Fruit fly (Drosophila melanogaster): ENCODE results near the gene CG17681.

The CG17681 gene

dm6 chr2L:18184648-18185243 lies 31.8 kb downstream of the CG17681 start, which contains the start of gene Ptp36E (continued):
- TF ChIP-seq CG12942 (GFP tag; optimal IDR thresholded peaks at IDR 0.05) (peak; percentile 52), ro (GFP tag; IDR thresholded peaks at IDR 0.05) (no peak), zfh2 (GFP tag; optimal IDR thresholded peaks at IDR 0.05) (peak; percentile 45), CG7271 (tag; optimal IDR thresholded peaks at IDR 0.05) (no peak), zf30C (GFP tag; optimal IDR thresholded peaks at IDR 0.05) (no peak), Scr (GFP tag; IDR thresholded peaks at IDR 0.05; ENCODE audit: partially characterized antibody) (no peak), Adf1 (GFP tag; IDR thresholded peaks at IDR 0.05) (peak; percentile 13; the same call in 1 of the 2 replicates), ftz-f1 (GFP tag; optimal IDR thresholded peaks at IDR 0.05) (no peak), emc (GFP tag; optimal IDR thresholded peaks at IDR 0.05) (no peak), CG3281 (GFP tag; optimal IDR thresholded peaks at IDR 0.05) (peak; percentile 90), yki (optimal IDR thresholded peaks at IDR 0.05) (peak; percentile 49), CG31441 (GFP tag; IDR thresholded peaks at IDR 0.05) (peak; percentile 91), CG10147 (GFP tag; optimal IDR thresholded peaks at IDR 0.05) (peak; percentile 26), CG2712 (tag; optimal IDR thresholded peaks at IDR 0.05) (peak; percentile 89), knrl (GFP tag; IDR thresholded peaks at IDR 0.05; ENCODE audit: partially characterized antibody) (no peak), crc (GFP tag; optimal IDR thresholded peaks at IDR 0.05) (no peak), fu2 (GFP tag; optimal IDR thresholded peaks at IDR 0.05) (peak; percentile 12), chinmo (GFP tag; IDR thresholded peaks at IDR 0.05; ENCODE audit: partially characterized antibody) (0 out of 4 replicates have a peak, but pooled peaks have one; percentile 11), Dfd (GFP tag; optimal IDR thresholded peaks at IDR 0.05) (no peak), Jarid2 (GFP tag; optimal IDR thresholded peaks at IDR 0.05) (peak; percentile 55), en (GFP tag; optimal IDR thresholded peaks at IDR 0.05) (no peak), Neu2 (GFP tag; optimal IDR thresholded peaks at IDR 0.05; ENCODE audit: borderline replicate concordance) (no peak), CG2202 (tag; optimal IDR thresholded peaks at IDR 0.05) (no peak), Tbp (GFP tag; optimal IDR thresholded peaks at IDR 0.05) (no peak), CG30403 (GFP tag; optimal IDR thresholded peaks at IDR 0.05) (peak; percentile 78), Vsx1 (GFP tag; optimal IDR thresholded peaks at IDR 0.05) (peak; percentile 78), CG12236 (GFP tag; optimal IDR thresholded peaks at IDR 0.05) (no peak), Asciz (GFP tag; optimal IDR thresholded peaks at IDR 0.05) (peak; percentile 75), Bgb (GFP tag; IDR thresholded peaks at IDR 0.05; ENCODE audit: partially characterized antibody) (no peak), CG14050 (GFP tag; IDR thresholded peaks at IDR 0.05) (peak; percentile 50), CG8281 (tag; optimal IDR thresholded peaks at IDR 0.05) (peak; percentile 65), pfk (GFP tag; optimal IDR thresholded peaks at IDR 0.05) (no peak), Pdp1 (GFP tag; optimal IDR thresholded peaks at IDR 0.05) (peak in 1 of 2 experiments; percentile 58), HLH54F (GFP tag; optimal IDR thresholded peaks at IDR 0.05) (peak; percentile 15), Bdp1 (GFP tag; optimal IDR thresholded peaks at IDR 0.05) (no peak), CG6689 (GFP tag; IDR thresholded peaks at IDR 0.05) (peak; percentile 85), esg (GFP tag; conservative IDR thresholded peaks at IDR 0.05) (peak; percentile 84), CG13624 (GFP tag; optimal IDR thresholded peaks at IDR 0.05) (no peak), gt (GFP tag; IDR thresholded peaks at IDR 0.05) (0 out of 2 replicates have a peak, but pooled peaks have one; percentile 38), CG5245 (GFP tag; optimal IDR thresholded peaks at IDR 0.05) (peak; percentile 8), BEAF-32 (GFP tag; optimal IDR thresholded peaks at IDR 0.05) (no peak), CG14710 (tag; optimal IDR thresholded peaks at IDR 0.05) (no peak), ERR (GFP tag; optimal IDR thresholded peaks at IDR 0.05) (no peak), trh (GFP tag; optimal IDR thresholded peaks at IDR 0.05) (no peak), PHDP (tag; optimal IDR thresholded peaks at IDR 0.05) (peak; percentile 91), abd-A (tag; optimal IDR thresholded peaks at IDR 0.05) (peak; percentile 49), zen2 (GFP tag; IDR thresholded peaks at IDR 0.05; ENCODE audit: partially characterized antibody) (no peak), CG11247 (GFP tag; IDR thresholded peaks at IDR 0.05) (peak; percentile 58; the same call in 1 of the 2 replicates), Atf3 (GFP tag; optimal IDR thresholded peaks at IDR 0.05) (no peak), CG17385 (GFP tag; optimal IDR thresholded peaks at IDR 0.05) (peak; percentile 83)

Measured in whole organism, embryonic.